Fruit fly (Drosophila melanogaster): Measurements from ENCODE around the gene CG42556.

DNA sequence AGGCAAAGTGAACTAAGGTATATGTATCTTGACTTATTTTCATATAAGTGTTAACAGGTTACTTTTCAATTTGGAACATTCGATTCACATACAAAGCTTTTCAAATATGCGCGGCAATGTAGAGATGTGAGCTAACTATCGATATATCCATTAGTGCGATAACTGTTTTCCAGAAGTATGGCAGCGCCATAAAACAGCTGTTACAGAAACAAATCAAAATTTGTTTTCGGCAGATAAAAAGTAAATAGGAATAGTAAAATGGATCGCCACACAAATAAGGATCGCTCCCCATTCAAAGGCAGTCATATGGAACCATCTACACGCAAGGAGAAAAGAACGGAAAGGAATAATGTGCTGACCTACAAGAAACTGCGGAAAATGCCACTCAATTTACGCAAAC is 10.4 kb upstream of the CG42556 start, which contains the start of the genes CG32832, CG31743 and CG34313:
- no peak for TF ChIP-seq Jra (GFP tag; optimal IDR thresholded peaks at IDR 0.05)
- no peak for TF ChIP-seq pan (optimal IDR thresholded peaks at IDR 0.05)
- no peak for TF ChIP-seq ey (GFP tag; optimal IDR thresholded peaks at IDR 0.05)
- no peak for TF ChIP-seq OdsH (GFP tag; optimal IDR thresholded peaks at IDR 0.05)
- no peak for TF ChIP-seq h (GFP tag; optimal IDR thresholded peaks at IDR 0.05)
- no peak for TF ChIP-seq Hnf4 (GFP tag; optimal IDR thresholded peaks at IDR 0.05)
- no peak for TF ChIP-seq usp (GFP tag; optimal IDR thresholded peaks at IDR 0.05)
- no peak for TF ChIP-seq sv (GFP tag; optimal IDR thresholded peaks at IDR 0.05)
- TF ChIP-seq Abd-B (GFP tag; optimal IDR thresholded peaks at IDR 0.05), result no peak
- TF ChIP-seq Sp1 (GFP tag; optimal IDR thresholded peaks at IDR 0.05), result no peak
